Worm (Caenorhabditis elegans): Measurements from ENCODE around the gene ccdc-149.

ccdc-149 gene

DNA sequence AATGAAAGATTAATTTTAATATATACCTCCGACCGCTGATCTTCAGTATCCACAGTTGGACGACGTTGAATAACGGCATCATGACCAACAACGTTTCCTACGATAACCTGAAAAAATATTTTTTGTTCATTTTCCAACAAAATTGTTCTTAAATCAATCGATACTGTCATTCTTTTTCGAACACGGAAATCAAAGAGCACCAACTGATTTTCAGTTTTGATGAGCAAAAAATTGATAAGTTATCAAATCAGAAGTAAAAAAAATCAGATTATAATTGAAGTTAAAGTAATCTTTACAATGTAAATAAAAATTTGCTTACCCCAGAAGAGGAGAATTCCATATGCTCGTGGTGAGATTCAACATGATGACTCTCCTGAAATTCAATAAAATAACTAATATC is 7.2 kb upstream of the ccdc-149 start:
- TF ChIP-seq cey-2 (tag; optimal IDR thresholded peaks at IDR 0.05; ENCODE audit: borderline replicate concordance, insufficient read depth) = no peak
- peak; percentile 15 for TF ChIP-seq dve-1 (tag; optimal IDR thresholded peaks at IDR 0.05; ENCODE audit: insufficient read depth)
- TF ChIP-seq mdl-1 (tag; optimal IDR thresholded peaks at IDR 0.05) = no peak
- peak; percentile 42 for TF ChIP-seq pqm-1 (tag; optimal IDR thresholded peaks at IDR 0.05)
- TF ChIP-seq D1046.2 (GFP tag; IDR thresholded peaks at IDR 0.05) = no peak
- TF ChIP-seq nhr-28 (tag; optimal IDR thresholded peaks at IDR 0.05) = peak; percentile 62
- TF ChIP-seq lim-7 (GFP tag; IDR thresholded peaks at IDR 0.05) = no peak
- TF ChIP-seq daf-16 (GFP tag; optimal IDR thresholded peaks at IDR 0.05) = no peak
- TF ChIP-seq daf-16 (tag; optimal IDR thresholded peaks at IDR 0.05) = peak; percentile 40
- no peak for TF ChIP-seq Y5F2A.4 (GFP tag; optimal IDR thresholded peaks at IDR 0.05)
- peak; percentile 45 for TF ChIP-seq nhr-77 (tag; optimal IDR thresholded peaks at IDR 0.05)
- peak; percentile 21 for TF ChIP-seq hlh-11 (tag; optimal IDR thresholded peaks at IDR 0.05)

- TF ChIP-seq rbr-2 (tag; optimal IDR thresholded peaks at IDR 0.05) = no peak
- TF ChIP-seq tra-1 (GFP tag; IDR thresholded peaks at IDR 0.05) = no peak
- no peak for TF ChIP-seq zfp-2 (tag; optimal IDR thresholded peaks at IDR 0.05)
- peak in 1 of 2 experiments; percentile 90 for TF ChIP-seq unc-62 (GFP tag; optimal IDR thresholded peaks at IDR 0.05 in 1 of 2)
- TF ChIP-seq unc-62 (tag; optimal IDR thresholded peaks at IDR 0.05) = no peak
- no peak for TF ChIP-seq T26A8.4 (GFP tag; IDR thresholded peaks at IDR 0.05)
- no peak for TF ChIP-seq F37D6.2 (tag; optimal IDR thresholded peaks at IDR 0.05)
- TF ChIP-seq aly-2 (tag; optimal IDR thresholded peaks at IDR 0.05) = no peak
Measured at ce11 chrX:11517433-11517832, 6.2 kb upstream of the ccdc-149 start.

DNA sequence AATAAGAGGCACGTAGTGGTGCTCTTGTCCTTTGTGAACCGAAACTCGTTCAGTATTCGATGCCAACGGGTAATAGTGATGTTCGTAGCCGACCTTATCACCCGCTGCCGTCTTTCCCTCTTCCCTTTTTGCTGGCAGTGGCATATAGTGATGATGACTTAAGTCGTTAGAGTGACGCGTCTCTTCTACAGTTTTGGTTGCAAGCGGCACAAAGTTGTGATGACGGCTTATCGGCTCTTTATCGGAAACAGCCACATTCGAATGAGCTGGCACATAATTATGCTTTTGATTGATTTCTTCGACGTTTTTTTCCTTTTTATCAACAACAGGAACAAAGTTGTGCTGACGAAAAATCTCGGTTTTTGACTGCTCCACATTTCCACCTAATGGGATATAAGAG is 4.1 kb upstream of the ccdc-149 start:
- peak; percentile 47 for TF ChIP-seq aha-1 (tag)
- peak; percentile 87 for TF ChIP-seq dve-1 (tag; optimal IDR thresholded peaks at IDR 0.05; ENCODE audit: insufficient read depth)
- TF ChIP-seq R02D3.7 (tag; optimal IDR thresholded peaks at IDR 0.05) = no peak
- peak; percentile 94 for TF ChIP-seq nhr-28 (tag; optimal IDR thresholded peaks at IDR 0.05)
- TF ChIP-seq T20F7.1 (GFP tag; optimal IDR thresholded peaks at IDR 0.05) = no peak
- no peak for TF ChIP-seq cey-2 (tag; optimal IDR thresholded peaks at IDR 0.05; ENCODE audit: borderline replicate concordance, insufficient read depth)
- no peak for TF ChIP-seq ceh-28 (tag; optimal IDR thresholded peaks at IDR 0.05)
- TF ChIP-seq mep-1 (tag; optimal IDR thresholded peaks at IDR 0.05) = peak; percentile 39
- TF ChIP-seq tra-1 (GFP tag; IDR thresholded peaks at IDR 0.05) = peak; percentile 69
- no peak for TF ChIP-seq daf-16 (GFP tag; optimal IDR thresholded peaks at IDR 0.05)
- peak; percentile 95 for TF ChIP-seq daf-16 (tag; optimal IDR thresholded peaks at IDR 0.05)
- no peak for TF ChIP-seq nhr-111 (GFP tag; optimal IDR thresholded peaks at IDR 0.05)
- no peak for TF ChIP-seq nhr-41 (GFP tag; IDR thresholded peaks at IDR 0.05)
- peak in 1 of 2 experiments; percentile 48 for TF ChIP-seq mdl-1 (tag; optimal IDR thresholded peaks at IDR 0.05)
- no peak for TF ChIP-seq ctbp-1 (GFP tag; IDR thresholded peaks at IDR 0.05)
- TF ChIP-seq hlh-30 (tag; optimal IDR thresholded peaks at IDR 0.05; ENCODE audit: insufficient read depth) = peak; percentile 34
- TF ChIP-seq nhr-10 (tag; optimal IDR thresholded peaks at IDR 0.05) = peak; percentile 69
- peak; percentile 93 for TF ChIP-seq dmd-6 (GFP tag; IDR thresholded peaks at IDR 0.05)
- no peak for TF ChIP-seq daf-19 (GFP tag; conservative IDR thresholded peaks at IDR 0.05)
- TF ChIP-seq duxl-1 (tag; optimal IDR thresholded peaks at IDR 0.05; ENCODE audit: poor library complexity) = no peak
- TF ChIP-seq ceh-32 (tag; optimal IDR thresholded peaks at IDR 0.05; ENCODE audit: poor library complexity) = no peak
- TF ChIP-seq ZK546.5 (tag; optimal IDR thresholded peaks at IDR 0.05) = no peak
- TF ChIP-seq lin-1 (GFP tag; IDR thresholded peaks at IDR 0.05) = peak; percentile 68; the same call in 1 of the 2 replicates
- no peak for TF ChIP-seq dmd-8 (GFP tag; IDR thresholded peaks at IDR 0.05)
- TF ChIP-seq nhr-76 (tag; optimal IDR thresholded peaks at IDR 0.05) = no peak
- no peak for TF ChIP-seq Y5F2A.4 (GFP tag; optimal IDR thresholded peaks at IDR 0.05)
- TF ChIP-seq lin-15B (tag; optimal IDR thresholded peaks at IDR 0.05) = no peak
- TF ChIP-seq nhr-102 (tag; optimal IDR thresholded peaks at IDR 0.05) = peak; percentile 74
- 0 out of 2 replicates have a peak, but pooled peaks have one; percentile 22 for TF ChIP-seq lin-38 (GFP tag; IDR thresholded peaks at IDR 0.05)
- peak; percentile 61; the same call in 1 of the 2 replicates for TF ChIP-seq ceh-20 (GFP tag; IDR thresholded peaks at IDR 0.05)
- TF ChIP-seq mes-2 (tag; optimal IDR thresholded peaks at IDR 0.05; ENCODE audit: poor library complexity, severe bottlenecking) = no peak
- no peak for TF ChIP-seq saeg-2 (GFP tag; IDR thresholded peaks at IDR 0.05)
- TF ChIP-seq F10B5.3 (tag; optimal IDR thresholded peaks at IDR 0.05) = no peak
- peak; percentile 57 for TF ChIP-seq mxl-3 (GFP tag; optimal IDR thresholded peaks at IDR 0.05)
- TF ChIP-seq vab-7 (GFP tag; IDR thresholded peaks at IDR 0.05) = no peak

All from whole organism, L4 larva.